Worm (Caenorhabditis elegans): ENCODE measurements around the gene srh-3.

ce11 chrV:1725353-1725752, 43.0 kb downstream of the srh-3 start, which contains the start of gene sri-27:
- TF ChIP-seq flt-1 (GFP tag; IDR thresholded peaks at IDR 0.05) (no peak), klf-2 (GFP tag; conservative IDR thresholded peaks at IDR 0.05) (no peak), cog-1 (tag; optimal IDR thresholded peaks at IDR 0.05) (no peak)
